Worm (Caenorhabditis elegans) whole organism, young adult: ENCODE data around the gene W07G1.1.

Source experiments
- B0336.3 ChIP-seq: fragments of 200-800 bp; sonication (Bioruptor generic); IDR thresholded peaks from 2 replicates; pipeline ENCODE4 v1.3.6; 2022; ENCODE audit warnings: missing genetic modification characterization, missing compliant biosample characterization
- D2030.7 ChIP-seq: fragments of 200-800 bp; sonication (Bioruptor generic); IDR thresholded peaks from 2 replicates; pipeline ENCODE4 v1.3.6; 2022; ENCODE audit warnings: missing genetic modification reagents, missing genetic modification characterization, missing compliant biosample characterization
- Y53G8AR.9 ChIP-seq: fragments of 200-800 bp; sonication (Bioruptor generic); conservative IDR thresholded peaks from 2 replicates; pipeline ENCODE4 v1.3.6; 2022; ENCODE audit warnings: missing genetic modification reagents, missing genetic modification characterization, missing compliant biosample characterization
- Y67H2A.10 ChIP-seq: fragments of 200-800 bp; sonication (Bioruptor generic); conservative IDR thresholded peaks from 2 replicates; pipeline ENCODE4 v1.3.6; 2022; ENCODE audit warnings: missing genetic modification reagents, missing genetic modification characterization, missing compliant biosample characterization
- attf-3 ChIP-seq: fragments of 200-800 bp; sonication (Bioruptor generic); conservative IDR thresholded peaks from 2 replicates; pipeline ENCODE4 v1.3.6; 2022; ENCODE audit warnings: missing genetic modification reagents, missing genetic modification characterization, missing compliant biosample characterization
- him-1 ChIP-seq: sonication (generic microtip); optimal IDR thresholded peaks from 2 replicates; lab custom pipeline; 2016; ENCODE audit warnings: missing genotype, missing genetic modification reagents, missing genetic modification characterization, missing compliant biosample characterization
- hlh-12 ChIP-seq: sonication (generic microtip); optimal IDR thresholded peaks from 2 replicates; lab custom pipeline; 2016; ENCODE audit warnings: missing genetic modification characterization, missing compliant biosample characterization
- nfya-1 ChIP-seq: sonication (generic microtip); optimal IDR thresholded peaks from 2 replicates; lab custom pipeline; 2017; ENCODE audit warnings: antibody characterized with exemption, missing compliant biosample characterization, missing genetic modification characterization, borderline replicate concordance; ENCODE audit not compliant: insufficient read depth
- sdz-38 ChIP-seq: sonication (generic microtip); optimal IDR thresholded peaks from 2 replicates; lab custom pipeline; 2016; ENCODE audit warnings: missing genotype, missing genetic modification characterization, missing compliant biosample characterization

ce11 chrII:13964325-13964724, 24.9 kb upstream of the W07G1.1 start:
- no peak for TF ChIP-seq attf-3 (GFP tag; lab: Robert Waterston, UW)
- TF ChIP-seq D2030.7 (GFP tag; lab: Robert Waterston, UW), result no peak
- no peak for TF ChIP-seq B0336.3
- TF ChIP-seq nfya-1 (tag; lab: Kevin White, UChicago), result no peak
- no peak for TF ChIP-seq him-1 (tag; lab: Kevin White, UChicago)
- TF ChIP-seq hlh-12, result no peak
- no peak for TF ChIP-seq Y67H2A.10
- TF ChIP-seq sdz-38 (tag; lab: Kevin White, UChicago), result no peak
- no peak for TF ChIP-seq Y53G8AR.9 (GFP tag; lab: Robert Waterston, UW)
